Fruit fly (Drosophila melanogaster) whole organism, embryonic: ENCODE data around the gene CG34002.
A peak's percentile ranks its signal among the peaks of the same experiment; 100 is the strongest.

Experiments
- Aef1 ChIP-seq: fragments of 200-800 bp; sonication (Bioruptor generic); IDR thresholded peaks from 3 replicates; pipeline ENCODE4 v1.3.6; 2022; ENCODE audit warnings: missing biosample characterization, missing genetic modification characterization
- Atf6 ChIP-seq: fragments of 200-800 bp; sonication (Bioruptor generic); IDR thresholded peaks from 2 replicates; pipeline ENCODE4 v1.3.6; 2022; ENCODE audit warnings: missing biosample characterization, missing genetic modification characterization
- BtbVII ChIP-seq: fragments of 200-800 bp; sonication (Bioruptor generic); optimal IDR thresholded peaks from 3 replicates; lab custom pipeline; 2017; ENCODE audit warnings: missing biosample characterization, mild to moderate bottlenecking, missing genetic modification characterization
- CG10147 ChIP-seq: fragments of 200-800 bp; sonication (Bioruptor generic); optimal IDR thresholded peaks from 2 replicates; lab custom pipeline; 2019; ENCODE audit warnings: missing biosample characterization, mild to moderate bottlenecking, missing genetic modification characterization, moderate library complexity
- CG11695 ChIP-seq: fragments of 200-800 bp; sonication (Bioruptor generic); IDR thresholded peaks from 3 replicates; pipeline ENCODE4 v1.3.6; 2022; ENCODE audit warnings: missing biosample characterization, missing genetic modification characterization
- CG1602 ChIP-seq: fragments of 200-800 bp; sonication (Bioruptor generic); optimal IDR thresholded peaks from 3 replicates; lab custom pipeline; 2016; ENCODE audit warnings: missing biosample characterization, missing genetic modification characterization
- CG1792 ChIP-seq: fragments of 200-800 bp; sonication (Bioruptor generic); optimal IDR thresholded peaks from 2 replicates; lab custom pipeline; 2016; ENCODE audit warnings: missing biosample characterization, missing genetic modification characterization
- CG18476 ChIP-seq: fragments of 200-800 bp; sonication (Bioruptor generic); optimal IDR thresholded peaks from 2 replicates; lab custom pipeline; 2016; ENCODE audit warnings: missing biosample characterization, mild to moderate bottlenecking, missing genetic modification characterization
- CG2120 ChIP-seq: fragments of 200-800 bp; sonication (Bioruptor generic); optimal IDR thresholded peaks from 3 replicates; lab custom pipeline; 2016; ENCODE audit warnings: missing biosample characterization, missing genetic modification characterization
- CG33213 ChIP-seq: fragments of 200-800 bp; sonication (Bioruptor generic); optimal IDR thresholded peaks from 3 replicates; lab custom pipeline; 2016; ENCODE audit warnings: missing biosample characterization, missing genetic modification characterization
- CG3726 ChIP-seq: fragments of 200-800 bp; sonication (Bioruptor generic); IDR thresholded peaks from 3 replicates; pipeline ENCODE4, ENCODE4 v1.3.6; 2022; ENCODE audit warnings: missing biosample characterization, missing genetic modification characterization
- CG4820 ChIP-seq: fragments of 200-800 bp; sonication (Bioruptor generic); optimal IDR thresholded peaks from 3 replicates; lab custom pipeline; 2016; ENCODE audit warnings: missing biosample characterization, missing genetic modification characterization
- CG4854 ChIP-seq: fragments of 200-800 bp; sonication (Bioruptor generic); optimal IDR thresholded peaks from 2 replicates; lab custom pipeline; 2016; ENCODE audit warnings: missing biosample characterization, missing genetic modification characterization, inconsistent platforms
- CG6689 ChIP-seq: fragments of 200-800 bp; sonication (Bioruptor generic); IDR thresholded peaks from 2 replicates; pipeline ENCODE4 v1.3.6; 2022; ENCODE audit warnings: missing biosample characterization, missing genetic modification characterization
- CG7357 ChIP-seq: fragments of 200-800 bp; sonication (Bioruptor generic); IDR thresholded peaks from 3 replicates; pipeline ENCODE4 v1.3.6; 2022; ENCODE audit warnings: missing biosample characterization, missing genetic modification characterization
- CG8089 ChIP-seq: fragments of 200-800 bp; sonication (Bioruptor generic); optimal IDR thresholded peaks from 3 replicates; lab custom pipeline; 2016; ENCODE audit warnings: missing biosample characterization, missing genetic modification characterization
- CG8290 ChIP-seq, 3 experiments: fragments of 200-800 bp; sonication (Bioruptor generic); optimal IDR thresholded peaks; 2 replicates each; lab custom pipeline; 2016 to 2019; ENCODE audit warnings: missing biosample characterization in 3 of 3, missing genetic modification characterization in 3 of 3, mild to moderate bottlenecking in 2 of 3, moderate library complexity in 1 of 3
- CG9817 ChIP-seq: fragments of 200-800 bp; sonication (Bioruptor generic); optimal IDR thresholded peaks from 2 replicates; lab custom pipeline; 2018; ENCODE audit warnings: missing biosample characterization, mild to moderate bottlenecking, missing genetic modification characterization, moderate library complexity
- CTCF ChIP-seq: fragments of 200-800 bp; sonication (Bioruptor generic); optimal IDR thresholded peaks from 2 replicates; lab custom pipeline; 2017; ENCODE audit warnings: missing biosample characterization, mild to moderate bottlenecking, missing genetic modification characterization, moderate library complexity
- Camta ChIP-seq: fragments of 200-800 bp; sonication (Bioruptor generic); optimal IDR thresholded peaks from 2 replicates; lab custom pipeline; 2016; ENCODE audit warnings: missing biosample characterization, missing genetic modification characterization
- CkIIα-i1 ChIP-seq: fragments of 200-800 bp; sonication (Bioruptor generic); IDR thresholded peaks from 2 replicates; pipeline ENCODE4 v1.3.6; 2022; ENCODE audit warnings: missing biosample characterization, missing genetic modification characterization
- Dref ChIP-seq: fragments of 200-800 bp; sonication (Bioruptor generic); IDR thresholded peaks from 2 replicates; pipeline ENCODE4 v1.3.6; 2022; ENCODE audit warnings: missing biosample characterization, missing genetic modification characterization
- Gsc ChIP-seq: fragments of 200-800 bp; sonication (Bioruptor generic); IDR thresholded peaks from 2 replicates; pipeline ENCODE4 v1.3.6; 2022; ENCODE audit warnings: missing biosample characterization, missing genetic modification characterization
- NC2β ChIP-seq: fragments of 200-800 bp; sonication (Bioruptor generic); optimal IDR thresholded peaks from 2 replicates; lab custom pipeline; 2016; ENCODE audit warnings: missing biosample characterization, missing genetic modification characterization
- Rx ChIP-seq: fragments of 200-800 bp; sonication (Bioruptor generic); IDR thresholded peaks from 2 replicates; pipeline ENCODE4 v1.3.6; 2022; ENCODE audit warnings: missing biosample characterization, missing genetic modification characterization
- Trl ChIP-seq, 3 experiments: fragments of >200 bp in 2 of 3; fragments of 200-800 bp in 1 of 3; sonication (Bioruptor generic) in 1 of 3; optimal IDR thresholded peaks; 2 replicates in 1 of 3; 3 replicates in 2 of 3; lab custom pipeline; 2016 to 2017; ENCODE audit warnings: missing biosample characterization in 1 of 3, missing genetic modification characterization in 1 of 3
- Vsx1 ChIP-seq: fragments of 200-800 bp; sonication (Bioruptor generic); optimal IDR thresholded peaks from 2 replicates; lab custom pipeline; 2017; ENCODE audit warnings: missing biosample characterization, mild to moderate bottlenecking, missing genetic modification characterization, missing genetic modification reagents
- aop ChIP-seq: fragments of 200-800 bp; sonication (Bioruptor generic); IDR thresholded peaks from 2 replicates; pipeline ENCODE4 v1.3.6; 2022; ENCODE audit warnings: missing biosample characterization, missing genetic modification characterization
- chm ChIP-seq: fragments of 200-800 bp; sonication (Bioruptor generic); IDR thresholded peaks from 2 replicates; pipeline ENCODE4 v1.3.6; 2022; ENCODE audit warnings: missing biosample characterization, missing genetic modification characterization
- danr ChIP-seq: fragments of 200-800 bp; sonication (Bioruptor generic); IDR thresholded peaks from 2 replicates; pipeline ENCODE4 v1.3.6; 2022; ENCODE audit warnings: missing biosample characterization, missing genetic modification characterization
- dpn ChIP-seq, 2 experiments: fragments of 200-800 bp; sonication (Bioruptor generic); optimal IDR thresholded peaks; 3 replicates each; lab custom pipeline; 2016; ENCODE audit warnings: missing biosample characterization in 2 of 2, missing genetic modification characterization in 2 of 2
- eve ChIP-seq, 2 experiments: fragments of >200 bp; optimal IDR thresholded peaks; 2 replicates each; lab custom pipeline; 2017; ENCODE audit warnings: missing biosample characterization in 2 of 2, missing genetic modification characterization in 2 of 2
- gem ChIP-seq: fragments of 200-800 bp; sonication (Bioruptor generic); optimal IDR thresholded peaks from 2 replicates; lab custom pipeline; 2019; ENCODE audit warnings: missing biosample characterization, mild to moderate bottlenecking, missing genetic modification characterization, moderate library complexity
- gsb ChIP-seq: fragments of 200-800 bp; sonication (Bioruptor generic); IDR thresholded peaks from 2 replicates; pipeline ENCODE4 v1.3.6; 2022; ENCODE audit warnings: missing biosample characterization, missing genetic modification characterization
- hkb ChIP-seq, 2 experiments: fragments of 200-800 bp in 1 of 2; fragments of >200 bp in 1 of 2; sonication (Bioruptor generic) in 1 of 2; IDR thresholded peaks in 1 of 2; optimal IDR thresholded peaks in 1 of 2; 2 replicates each; pipeline versions ENCODE4 v1.3.6 to Lab custom; 2017 to 2022; ENCODE audit warnings: missing biosample characterization in 1 of 2, missing genetic modification characterization in 1 of 2
- inv ChIP-seq: fragments of 200-800 bp; sonication (Bioruptor generic); IDR thresholded peaks from 2 replicates; pipeline ENCODE4 v1.3.6; 2022; ENCODE audit warnings: missing biosample characterization, missing genetic modification characterization; ENCODE audit not compliant: partially characterized antibody
- kah ChIP-seq: fragments of 200-800 bp; sonication (Bioruptor generic); optimal IDR thresholded peaks from 2 replicates; lab custom pipeline; 2018; ENCODE audit warnings: missing biosample characterization, mild to moderate bottlenecking, missing genetic modification characterization
- ken ChIP-seq: fragments of 200-800 bp; sonication (Bioruptor generic); IDR thresholded peaks from 3 replicates; pipeline ENCODE4 v1.3.6; 2022; ENCODE audit warnings: missing biosample characterization, missing genetic modification characterization
- lab ChIP-seq: fragments of 200-800 bp; sonication (Bioruptor generic); optimal IDR thresholded peaks from 3 replicates; lab custom pipeline; 2017; ENCODE audit warnings: missing biosample characterization, missing genetic modification characterization, mild to moderate bottlenecking, moderate library complexity, missing genetic modification reagents
- nau ChIP-seq: fragments of 200-800 bp; sonication (Bioruptor generic); optimal IDR thresholded peaks from 3 replicates; lab custom pipeline; 2017; ENCODE audit warnings: missing biosample characterization, mild to moderate bottlenecking, missing genetic modification characterization, missing genetic modification reagents
- nmo ChIP-seq: fragments of 200-800 bp; sonication (Bioruptor generic); optimal IDR thresholded peaks from 2 replicates; lab custom pipeline; 2018; ENCODE audit warnings: missing biosample characterization, mild to moderate bottlenecking, missing genetic modification characterization, moderate library complexity
- pita ChIP-seq: fragments of 200-800 bp; sonication (Bioruptor generic); optimal IDR thresholded peaks from 2 replicates; lab custom pipeline; 2017; ENCODE audit warnings: missing biosample characterization, mild to moderate bottlenecking, missing genetic modification characterization
- run ChIP-seq: fragments of 200-800 bp; sonication (Bioruptor generic); optimal IDR thresholded peaks from 3 replicates; lab custom pipeline; 2018; ENCODE audit warnings: missing biosample characterization, mild to moderate bottlenecking, missing genetic modification characterization
- schlank ChIP-seq: fragments of 200-800 bp; sonication (Bioruptor generic); optimal IDR thresholded peaks from 2 replicates; lab custom pipeline; 2018; ENCODE audit warnings: missing biosample characterization, mild to moderate bottlenecking, missing genetic modification characterization
- sim ChIP-seq: fragments of 200-800 bp; sonication (Bioruptor generic); IDR thresholded peaks from 2 replicates; pipeline ENCODE4 v1.3.6; 2022; ENCODE audit warnings: missing biosample characterization, missing genetic modification characterization
- tap ChIP-seq: fragments of 200-800 bp; optimal IDR thresholded peaks from 3 replicates; lab custom pipeline; 2019; ENCODE audit warnings: missing biosample characterization, mild to moderate bottlenecking, missing genetic modification characterization, moderate library complexity
- tgo ChIP-seq: fragments of 200-800 bp; sonication (Bioruptor generic); IDR thresholded peaks from 3 replicates; pipeline ENCODE4 v1.3.6; 2022; ENCODE audit warnings: missing biosample characterization, missing genetic modification characterization
- trh ChIP-seq: fragments of 200-800 bp; sonication (Bioruptor generic); optimal IDR thresholded peaks from 2 replicates; lab custom pipeline; 2016; ENCODE audit warnings: missing biosample characterization, missing genetic modification characterization
- z ChIP-seq: fragments of 200-800 bp; sonication (Bioruptor generic); IDR thresholded peaks from 3 replicates; pipeline ENCODE4 v1.3.6; 2022; ENCODE audit warnings: missing biosample characterization, missing genetic modification characterization

Gene CG34002

dm6 chr3L:17856655-17857479 lies 1.4 kb upstream of the CG34002 start, which contains the start of gene CG5535 (continued):
- TF ChIP-seq Atf6 (GFP tag; lab: Robert Waterston, UW): no peak; the same call in 1 of the 2 replicates
- peak; percentile 74 for TF ChIP-seq CG2120 (GFP tag; lab: Kevin White, UChicago)
- TF ChIP-seq CG11695 (GFP tag; lab: Robert Waterston, UW): peak; percentile 44; the same call in 1 of the 3 replicates
- TF ChIP-seq Rx (GFP tag; lab: Robert Waterston, UW): peak; percentile 65
- TF ChIP-seq CG8089: no peak
- TF ChIP-seq CG4820 (GFP tag; lab: Kevin White, UChicago): peak; percentile 42
- peak; percentile 49 for TF ChIP-seq trh (GFP tag; lab: Kevin White, UChicago)
- peak; percentile 7 for TF ChIP-seq CTCF
- no peak for TF ChIP-seq eve (GFP tag; optimal IDR thresholded peaks at IDR 0.05; lab: Kevin White, UChicago)
- peak; percentile 42 to 60 for TF ChIP-seq Trl (optimal IDR thresholded peaks at IDR 0.05; lab: Kevin White, UChicago)
- peak; percentile 69 for TF ChIP-seq Trl (GFP tag; optimal IDR thresholded peaks at IDR 0.05; lab: Kevin White, UChicago)
- TF ChIP-seq tap (tag; lab: Kevin White, UChicago): peak; percentile 65
- TF ChIP-seq hkb (optimal IDR thresholded peaks at IDR 0.05; lab: Kevin White, UChicago): no peak
- peak; percentile 47; the same call in 1 of the 2 replicates for TF ChIP-seq hkb (GFP tag; IDR thresholded peaks at IDR 0.05; lab: Robert Waterston, UW)
- peak; percentile 42 for TF ChIP-seq CG18476 (GFP tag; lab: Kevin White, UChicago)
- TF ChIP-seq schlank (tag; lab: Kevin White, UChicago): peak; percentile 65
- peak; percentile 53; the same call in 2 of the 3 replicates for TF ChIP-seq CG7357 (GFP tag; lab: Robert Waterston, UW)
- peak; percentile 79 for TF ChIP-seq chm
- no peak for TF ChIP-seq pita
- TF ChIP-seq CkIIα-i1: no peak
- peak; percentile 58 for TF ChIP-seq NC2β (GFP tag; lab: Kevin White, UChicago)
- no peak for TF ChIP-seq inv
- no peak for TF ChIP-seq CG4854 (GFP tag; lab: Kevin White, UChicago)
- peak; percentile 58 for TF ChIP-seq run (tag; lab: Kevin White, UChicago)
- no peak for TF ChIP-seq danr (GFP tag; lab: Robert Waterston, UW)
- TF ChIP-seq kah (GFP tag; lab: Kevin White, UChicago): no peak
- peak; percentile 34 for TF ChIP-seq Vsx1 (GFP tag; lab: Kevin White, UChicago)
- TF ChIP-seq tgo (GFP tag; lab: Robert Waterston, UW): peak; percentile 60; the same call in 2 of the 3 replicates
- no peak; the same call in 2 of the 3 replicates for TF ChIP-seq CG3726 (GFP tag; lab: Robert Waterston, UW)
- no peak for TF ChIP-seq z
- no peak for TF ChIP-seq sim (GFP tag; lab: Robert Waterston, UW)
- TF ChIP-seq dpn (GFP tag; optimal IDR thresholded peaks at IDR 0.05; lab: Kevin White, UChicago): peak; percentile 20 to 75
- peak; percentile 90 for TF ChIP-seq gem (tag; lab: Kevin White, UChicago)
- TF ChIP-seq nau: no peak
- TF ChIP-seq CG1602: peak; percentile 70
- TF ChIP-seq CG6689: peak; percentile 60; the same call in 1 of the 2 replicates
- TF ChIP-seq CG1792 (GFP tag; lab: Kevin White, UChicago): no peak
- TF ChIP-seq CG33213 (GFP tag; lab: Kevin White, UChicago): peak; percentile 46
- TF ChIP-seq aop (GFP tag; lab: Robert Waterston, UW): peak; percentile 68; the same call in 1 of the 2 replicates
- peak; percentile 79 for TF ChIP-seq BtbVII (GFP tag; lab: Kevin White, UChicago)
- TF ChIP-seq nmo (GFP tag; lab: Kevin White, UChicago): peak; percentile 92
- TF ChIP-seq CG9817 (tag; lab: Kevin White, UChicago): peak; percentile 49
- TF ChIP-seq Dref: no peak
- TF ChIP-seq gsb (GFP tag; lab: Robert Waterston, UW): peak; percentile 7
- peak; percentile 44 for TF ChIP-seq Aef1 (GFP tag; lab: Robert Waterston, UW)
- TF ChIP-seq lab: peak; percentile 80
- no peak for TF ChIP-seq Gsc (GFP tag; lab: Robert Waterston, UW)
- peak; percentile 29 for TF ChIP-seq CG8290 (GFP tag; optimal IDR thresholded peaks at IDR 0.05; lab: Kevin White, UChicago)
- TF ChIP-seq CG8290 (tag; optimal IDR thresholded peaks at IDR 0.05; lab: Kevin White, UChicago): peak in 1 of 2 experiments; percentile 94
- TF ChIP-seq CG10147 (GFP tag; lab: Kevin White, UChicago): peak; percentile 86
- TF ChIP-seq ken (GFP tag; lab: Robert Waterston, UW): peak; percentile 87
- TF ChIP-seq Camta (GFP tag; lab: Kevin White, UChicago): peak; percentile 19
